Fruit fly (Drosophila melanogaster): ENCODE measurements around the gene CG42570.

dm6 chr3L:15726799-15727198 lies 9.2 kb downstream of the CG42570 start:
- TF ChIP-seq CG8478 (optimal IDR thresholded peaks at IDR 0.05) (no peak), CTCF (optimal IDR thresholded peaks at IDR 0.05) (no peak)
